Worm (Caenorhabditis elegans): Measurements from ENCODE around the gene sdz-13.
A peak's percentile ranks its signal among the peaks of the same experiment; 100 is the strongest.

The sdz-13 gene

ce11 chrIV:10918877-10919560 lies 39.6 kb upstream of the sdz-13 start (continued):
- TF ChIP-seq lin-29 (GFP tag; IDR thresholded peaks at IDR 0.05) = no peak
- no peak for TF ChIP-seq F49E8.2 (tag; optimal IDR thresholded peaks at IDR 0.05; ENCODE audit: borderline replicate concordance)
- TF ChIP-seq unc-130 (GFP tag; optimal IDR thresholded peaks at IDR 0.05) = no peak
- no peak for TF ChIP-seq ZK337.2 (GFP tag; IDR thresholded peaks at IDR 0.05)
- TF ChIP-seq ceh-20 (GFP tag; IDR thresholded peaks at IDR 0.05) = peak; percentile 53; the same call in 1 of the 2 replicates
- no peak for TF ChIP-seq madf-5 (GFP tag; IDR thresholded peaks at IDR 0.05)
- TF ChIP-seq pha-4 (GFP tag; IDR thresholded peaks at IDR 0.05) = no peak
- TF ChIP-seq pha-4 (tag; optimal IDR thresholded peaks at IDR 0.05) = peak; percentile 74
- peak; percentile 76 for TF ChIP-seq dve-1 (tag; optimal IDR thresholded peaks at IDR 0.05; ENCODE audit: insufficient read depth)
- TF ChIP-seq hlh-30 (tag; optimal IDR thresholded peaks at IDR 0.05; ENCODE audit: insufficient read depth) = peak; percentile 96
- TF ChIP-seq mdl-1 (tag; optimal IDR thresholded peaks at IDR 0.05) = peak; percentile 25 to 90
- peak; percentile 64 for TF ChIP-seq dmd-6 (GFP tag; IDR thresholded peaks at IDR 0.05)
- TF ChIP-seq F26F4.8 (GFP tag; conservative IDR thresholded peaks at IDR 0.05) = no peak
- TF ChIP-seq nhr-237 (tag; optimal IDR thresholded peaks at IDR 0.05) = no peak
- no peak for TF ChIP-seq aly-2 (tag; optimal IDR thresholded peaks at IDR 0.05)
- no peak for TF ChIP-seq Y48G9A.11 (GFP tag; IDR thresholded peaks at IDR 0.05)
- peak; percentile 77 for TF ChIP-seq nhr-11 (tag; optimal IDR thresholded peaks at IDR 0.05)
- peak; percentile 89 to 99 for TF ChIP-seq hif-1 (tag; optimal IDR thresholded peaks at IDR 0.05)
- TF ChIP-seq Y105C5A.15 (GFP tag; IDR thresholded peaks at IDR 0.05) = no peak
- TF ChIP-seq T26A8.4 (GFP tag; IDR thresholded peaks at IDR 0.05) = 0 out of 2 replicates have a peak, but pooled peaks have one; percentile 39
- TF ChIP-seq php-3 (GFP tag; IDR thresholded peaks at IDR 0.05) = no peak
- TF ChIP-seq F37D6.2 (tag; optimal IDR thresholded peaks at IDR 0.05) = peak; percentile 31
- no peak for TF ChIP-seq spr-1 (tag; optimal IDR thresholded peaks at IDR 0.05)
- peak; percentile 39; the same call in 1 of the 2 replicates for TF ChIP-seq vab-7 (GFP tag; IDR thresholded peaks at IDR 0.05)
- 0 out of 2 replicates have a peak, but pooled peaks have one; percentile 4 for TF ChIP-seq ceh-44 (GFP tag; IDR thresholded peaks at IDR 0.05)
- peak; percentile 25 for TF ChIP-seq nhr-48 (tag; optimal IDR thresholded peaks at IDR 0.05)
- TF ChIP-seq hmg-1.1 (GFP tag; IDR thresholded peaks at IDR 0.05) = peak; percentile 86
- peak; percentile 58 for TF ChIP-seq dpl-1 (GFP tag; optimal IDR thresholded peaks at IDR 0.05)
- TF ChIP-seq lin-38 (GFP tag; IDR thresholded peaks at IDR 0.05) = peak; percentile 87
- TF ChIP-seq ztf-11 (tag; optimal IDR thresholded peaks at IDR 0.05) = no peak
- no peak for TF ChIP-seq lin-39 (tag; optimal IDR thresholded peaks at IDR 0.05)
- TF ChIP-seq fos-1 (tag; optimal IDR thresholded peaks at IDR 0.05) = no peak
- TF ChIP-seq Y75B8A.6 (GFP tag; IDR thresholded peaks at IDR 0.05) = no peak
- TF ChIP-seq daf-16 (GFP tag; optimal IDR thresholded peaks at IDR 0.05) = peak in 1 of 2 experiments; percentile 35
- TF ChIP-seq daf-16 (tag; optimal IDR thresholded peaks at IDR 0.05) = peak; percentile 62
- peak in 1 of 2 experiments; percentile 96 for TF ChIP-seq unc-62 (GFP tag; optimal IDR thresholded peaks at IDR 0.05 in 1 of 2)
- no peak for TF ChIP-seq unc-62 (tag; optimal IDR thresholded peaks at IDR 0.05)
- no peak for TF ChIP-seq gei-8 (GFP tag; optimal IDR thresholded peaks at IDR 0.05)
- peak; percentile 53 for TF ChIP-seq nhr-77 (tag; optimal IDR thresholded peaks at IDR 0.05)
- TF ChIP-seq ceh-82 (tag; optimal IDR thresholded peaks at IDR 0.05) = no peak
- no peak for TF ChIP-seq daf-8 (GFP tag; IDR thresholded peaks at IDR 0.05)
- TF ChIP-seq ztf-7 (tag; optimal IDR thresholded peaks at IDR 0.05) = no peak
- 0 out of 2 replicates have a peak, but pooled peaks have one; percentile 36 for TF ChIP-seq arid-1 (GFP tag; conservative IDR thresholded peaks at IDR 0.05)

Measured in whole organism, L4 larva.